Fruit fly (Drosophila melanogaster) whole organism, embryonic: ENCODE results near the gene Rack1.

Experiments
- Bgb ChIP-seq: fragments of 200-800 bp; sonication (Bioruptor generic); IDR thresholded peaks from 2 replicates; pipeline ENCODE4 v1.3.6; 2022; ENCODE audit warnings: missing biosample characterization, missing genetic modification characterization; ENCODE audit not compliant: partially characterized antibody
- CG10267 ChIP-seq: fragments of 200-800 bp; sonication (Bioruptor generic); optimal IDR thresholded peaks from 2 replicates; lab custom pipeline; 2018; ENCODE audit warnings: missing biosample characterization, mild to moderate bottlenecking, missing genetic modification characterization, moderate library complexity
- CG10654 ChIP-seq: fragments of 200-800 bp; sonication (Bioruptor generic); optimal IDR thresholded peaks from 2 replicates; lab custom pipeline; 2016; ENCODE audit warnings: missing biosample characterization, missing genetic modification characterization
- CG10979 ChIP-seq: fragments of 200-800 bp; sonication (Bioruptor generic); optimal IDR thresholded peaks from 2 replicates; lab custom pipeline; 2018; ENCODE audit warnings: missing biosample characterization, mild to moderate bottlenecking, missing genetic modification characterization, moderate library complexity
- CG11093 ChIP-seq: fragments of 200-800 bp; sonication (Bioruptor generic); IDR thresholded peaks from 3 replicates; pipeline ENCODE4 v1.3.6; 2022; ENCODE audit warnings: missing biosample characterization, missing genetic modification characterization
- CG13287 ChIP-seq: fragments of 200-800 bp; sonication (Bioruptor generic); IDR thresholded peaks from 2 replicates; pipeline ENCODE4 v1.3.6; 2022; ENCODE audit warnings: missing biosample characterization, missing genetic modification characterization; ENCODE audit not compliant: partially characterized antibody
- CG14014 ChIP-seq: fragments of 200-800 bp; sonication (Bioruptor generic); IDR thresholded peaks from 2 replicates; pipeline ENCODE4 v1.3.6; 2022; ENCODE audit warnings: missing biosample characterization, missing genetic modification characterization
- CG17829 ChIP-seq: fragments of 200-800 bp; optimal IDR thresholded peaks from 2 replicates; lab custom pipeline; 2019; ENCODE audit warnings: missing biosample characterization, mild to moderate bottlenecking, missing genetic modification characterization, moderate library complexity
- CG18262 ChIP-seq: fragments of 200-800 bp; optimal IDR thresholded peaks from 3 replicates; lab custom pipeline; 2019; ENCODE audit warnings: missing biosample characterization, mild to moderate bottlenecking, missing genetic modification characterization, moderate library complexity
- CG33213 ChIP-seq: fragments of 200-800 bp; sonication (Bioruptor generic); optimal IDR thresholded peaks from 3 replicates; lab custom pipeline; 2016; ENCODE audit warnings: missing biosample characterization, missing genetic modification characterization
- CG33557 ChIP-seq: fragments of 200-800 bp; sonication (Bioruptor generic); optimal IDR thresholded peaks from 2 replicates; lab custom pipeline; 2019; ENCODE audit warnings: missing biosample characterization, mild to moderate bottlenecking, missing genetic modification characterization, moderate library complexity
- CG34422 ChIP-seq: fragments of 200-800 bp; sonication (Bioruptor generic); IDR thresholded peaks from 3 replicates; pipeline ENCODE4 v1.3.6; 2022; ENCODE audit warnings: missing biosample characterization, missing genetic modification characterization
- CG3838 ChIP-seq: fragments of 200-800 bp; sonication (Bioruptor generic); optimal IDR thresholded peaks from 3 replicates; lab custom pipeline; 2016; ENCODE audit warnings: missing biosample characterization, missing genetic modification characterization
- CG3995 ChIP-seq: fragments of 200-800 bp; sonication (Bioruptor generic); optimal IDR thresholded peaks from 3 replicates; lab custom pipeline; 2016; ENCODE audit warnings: missing biosample characterization, missing genetic modification characterization
- CG4730 ChIP-seq: fragments of 200-800 bp; sonication (Bioruptor generic); IDR thresholded peaks from 2 replicates; pipeline ENCODE4 v1.3.6; 2022; ENCODE audit warnings: missing biosample characterization, missing genetic modification characterization
- CG7963 ChIP-seq: fragments of 200-800 bp; sonication (Bioruptor generic); IDR thresholded peaks from 3 replicates; pipeline ENCODE4 v1.3.6; 2022; ENCODE audit warnings: missing biosample characterization, missing genetic modification characterization; ENCODE audit not compliant: partially characterized antibody
- CG7987 ChIP-seq: fragments of 200-800 bp; sonication (Bioruptor generic); optimal IDR thresholded peaks from 2 replicates; lab custom pipeline; 2018; ENCODE audit warnings: missing biosample characterization, mild to moderate bottlenecking, missing genetic modification characterization, moderate library complexity
- CG9932 ChIP-seq: fragments of 200-800 bp; sonication (Bioruptor generic); IDR thresholded peaks from 2 replicates; pipeline ENCODE4 v1.3.6; 2022; ENCODE audit warnings: missing biosample characterization, missing genetic modification characterization
- Deaf1 ChIP-seq: fragments of 200-800 bp; optimal IDR thresholded peaks from 3 replicates; lab custom pipeline; 2019; ENCODE audit warnings: missing biosample characterization, mild to moderate bottlenecking, missing genetic modification characterization, moderate library complexity
- Dip3 ChIP-seq: fragments of 200-800 bp; sonication (Bioruptor generic); optimal IDR thresholded peaks from 3 replicates; lab custom pipeline; 2016; ENCODE audit warnings: missing biosample characterization, missing genetic modification characterization
- Doc3 ChIP-seq: fragments of 200-800 bp; sonication (Bioruptor generic); IDR thresholded peaks from 3 replicates; pipeline ENCODE4 v1.3.6; 2022; ENCODE audit warnings: missing biosample characterization, missing genetic modification characterization; ENCODE audit not compliant: partially characterized antibody
- Eip74EF ChIP-seq, 2 experiments: fragments of 200-800 bp in 1 of 2; fragments of >200 bp in 1 of 2; sonication (Bioruptor generic) in 1 of 2; optimal IDR thresholded peaks; 2 replicates each; lab custom pipeline; 2017 to 2019; ENCODE audit warnings: missing biosample characterization in 2 of 2, missing genetic modification characterization in 2 of 2, mild to moderate bottlenecking in 1 of 2, moderate library complexity in 1 of 2
- Ets65A ChIP-seq: fragments of 200-800 bp; sonication (Bioruptor generic); peaks from one replicate; lab custom pipeline; 2016; ENCODE audit warnings: missing biosample characterization, missing genetic modification characterization
- Gsc ChIP-seq: fragments of 200-800 bp; sonication (Bioruptor generic); IDR thresholded peaks from 2 replicates; pipeline ENCODE4 v1.3.6; 2022; ENCODE audit warnings: missing biosample characterization, missing genetic modification characterization
- H15 ChIP-seq: fragments of 200-800 bp; sonication (Bioruptor generic); IDR thresholded peaks from 3 replicates; pipeline ENCODE4 v1.3.6; 2022; ENCODE audit warnings: missing biosample characterization, missing genetic modification characterization
- Hey ChIP-seq: fragments of 200-800 bp; sonication (Bioruptor generic); optimal IDR thresholded peaks from 3 replicates; lab custom pipeline; 2018; ENCODE audit warnings: missing biosample characterization, mild to moderate bottlenecking, missing genetic modification characterization
- Hmr ChIP-seq: fragments of 200-800 bp; sonication (Bioruptor generic); optimal IDR thresholded peaks from 3 replicates; lab custom pipeline; 2017; ENCODE audit warnings: mild to moderate bottlenecking, missing biosample characterization, missing genetic modification reagents, missing genetic modification characterization
- Kr ChIP-seq: fragments of 200-800 bp; sonication (Bioruptor generic); optimal IDR thresholded peaks from 2 replicates; lab custom pipeline; 2017; ENCODE audit warnings: missing biosample characterization, mild to moderate bottlenecking, missing genetic modification characterization
- MESR4 ChIP-seq: fragments of 200-800 bp; sonication (Bioruptor generic); optimal IDR thresholded peaks from 2 replicates; lab custom pipeline; 2018; ENCODE audit warnings: missing biosample characterization, mild to moderate bottlenecking, missing genetic modification characterization, moderate library complexity
- Neu2 ChIP-seq: fragments of 200-800 bp; sonication (Bioruptor generic); optimal IDR thresholded peaks from 3 replicates; lab custom pipeline; 2016; ENCODE audit warnings: missing biosample characterization, missing genetic modification characterization, borderline replicate concordance
- Ptx1 ChIP-seq: fragments of 200-800 bp; sonication (Bioruptor generic); IDR thresholded peaks from 2 replicates; pipeline ENCODE4 v1.3.6; 2022; ENCODE audit warnings: missing biosample characterization, missing genetic modification characterization
- Stat92E ChIP-seq, 3 experiments: fragments of >200 bp in 2 of 3; fragments of 200-800 bp in 1 of 3; sonication (Bioruptor generic) in 1 of 3; optimal IDR thresholded peaks; 2 replicates each; lab custom pipeline; 2017 to 2019; ENCODE audit warnings: missing biosample characterization in 3 of 3, missing genetic modification characterization in 3 of 3, mild to moderate bottlenecking in 1 of 3, moderate library complexity in 1 of 3
- amos ChIP-seq: fragments of 200-800 bp; sonication (Bioruptor generic); IDR thresholded peaks from 2 replicates; pipeline ENCODE4 v1.3.6; 2022; ENCODE audit warnings: missing biosample characterization, missing genetic modification characterization; ENCODE audit not compliant: partially characterized antibody
- danr ChIP-seq: fragments of 200-800 bp; sonication (Bioruptor generic); IDR thresholded peaks from 2 replicates; pipeline ENCODE4 v1.3.6; 2022; ENCODE audit warnings: missing biosample characterization, missing genetic modification characterization
- gcm2 ChIP-seq: fragments of 200-800 bp; sonication (Bioruptor generic); optimal IDR thresholded peaks from 2 replicates; lab custom pipeline; 2016; ENCODE audit warnings: missing biosample characterization, missing genetic modification characterization
- gro ChIP-seq: fragments of 200-800 bp; sonication (Bioruptor generic); optimal IDR thresholded peaks from 2 replicates; lab custom pipeline; 2016; ENCODE audit warnings: missing biosample characterization, missing genetic modification characterization
- gsb ChIP-seq: fragments of 200-800 bp; sonication (Bioruptor generic); IDR thresholded peaks from 2 replicates; pipeline ENCODE4 v1.3.6; 2022; ENCODE audit warnings: missing biosample characterization, missing genetic modification characterization
- hbn ChIP-seq: fragments of 200-800 bp; sonication (Bioruptor generic); IDR thresholded peaks from 2 replicates; pipeline ENCODE4 v1.3.6; 2022; ENCODE audit warnings: missing biosample characterization, missing genetic modification characterization; ENCODE audit not compliant: partially characterized antibody
- her ChIP-seq: fragments of 200-800 bp; sonication (Bioruptor generic); optimal IDR thresholded peaks from 2 replicates; lab custom pipeline; 2016; ENCODE audit warnings: missing biosample characterization, missing genetic modification characterization
- klu ChIP-seq: fragments of 200-800 bp; sonication (Bioruptor generic); IDR thresholded peaks from 2 replicates; pipeline ENCODE4 v1.3.6; 2022; ENCODE audit warnings: missing biosample characterization, missing genetic modification characterization
- lilli ChIP-seq: fragments of 200-800 bp; sonication (Bioruptor generic); optimal IDR thresholded peaks from 3 replicates; lab custom pipeline; 2016; ENCODE audit warnings: missing biosample characterization, missing genetic modification characterization
- lov ChIP-seq, 2 experiments: fragments of 200-800 bp in 1 of 2; fragments of >200 bp in 1 of 2; sonication (Bioruptor generic) in 1 of 2; IDR thresholded peaks in 1 of 2; optimal IDR thresholded peaks in 1 of 2; 2 replicates in 1 of 2; 3 replicates in 1 of 2; pipeline versions ENCODE4 v1.3.6 to Lab custom; 2017 to 2022; ENCODE audit warnings: missing biosample characterization in 1 of 2, missing genetic modification characterization in 1 of 2
- odd ChIP-seq: fragments of 200-800 bp; sonication (Bioruptor generic); optimal IDR thresholded peaks from 2 replicates; lab custom pipeline; 2017; ENCODE audit warnings: missing biosample characterization, mild to moderate bottlenecking, missing genetic modification characterization
- p53 ChIP-seq: fragments of 200-800 bp; sonication (Bioruptor generic); optimal IDR thresholded peaks from 2 replicates; lab custom pipeline; 2016; ENCODE audit warnings: missing biosample characterization, missing genetic modification characterization
- phol ChIP-seq: fragments of 200-800 bp; sonication (Bioruptor generic); optimal IDR thresholded peaks from 3 replicates; lab custom pipeline; 2018; ENCODE audit warnings: missing biosample characterization, mild to moderate bottlenecking, missing genetic modification characterization, moderate library complexity
- row ChIP-seq: fragments of 200-800 bp; sonication (Bioruptor generic); IDR thresholded peaks from 3 replicates; pipeline ENCODE4 v1.3.6; 2022; ENCODE audit warnings: missing biosample characterization, missing genetic modification characterization
- so ChIP-seq: fragments of 200-800 bp; sonication (Bioruptor generic); IDR thresholded peaks from 3 replicates; pipeline ENCODE4 v1.3.6; 2022; ENCODE audit warnings: missing biosample characterization, missing genetic modification characterization
- tup ChIP-seq: fragments of 200-800 bp; sonication (Bioruptor generic); optimal IDR thresholded peaks from 2 replicates; lab custom pipeline; 2016; ENCODE audit warnings: missing biosample characterization, mild to moderate bottlenecking, missing genetic modification characterization, moderate library complexity
- zen2 ChIP-seq: fragments of 200-800 bp; sonication (Bioruptor generic); IDR thresholded peaks from 3 replicates; pipeline ENCODE4 v1.3.6; 2022; ENCODE audit warnings: missing biosample characterization, missing genetic modification characterization; ENCODE audit not compliant: partially characterized antibody

Gene Rack1

dm6 chr2L:7810519-7810918 lies 16.6 kb downstream of the Rack1 start, which contains the start of gene Cdc14 (continued):
- TF ChIP-seq Hey (tag; lab: Kevin White, UChicago), result no peak
- peak; percentile 31; the same call in 1 of the 3 replicates for TF ChIP-seq Doc3 (GFP tag; lab: Robert Waterston, UW)
- peak; percentile 67 for TF ChIP-seq CG13287 (GFP tag; lab: Robert Waterston, UW)
- TF ChIP-seq Neu2 (GFP tag; lab: Kevin White, UChicago), result no peak
- TF ChIP-seq CG10979 (tag; lab: Kevin White, UChicago), result no peak
- TF ChIP-seq p53 (GFP tag; lab: Kevin White, UChicago), result no peak
- TF ChIP-seq Ets65A (GFP tag; lab: Kevin White, UChicago), result no peak
- peak; percentile 47; the same call in 1 of the 3 replicates for TF ChIP-seq CG34422 (GFP tag; lab: Robert Waterston, UW)
- no peak for TF ChIP-seq CG11093 (GFP tag; lab: Robert Waterston, UW)
- TF ChIP-seq so (GFP tag; lab: Robert Waterston, UW), result peak; percentile 59; the same call in 2 of the 3 replicates
- TF ChIP-seq tup (GFP tag; lab: Kevin White, UChicago), result no peak
- no peak for TF ChIP-seq Kr (GFP tag; lab: Kevin White, UChicago)
- no peak for TF ChIP-seq odd (GFP tag; lab: Kevin White, UChicago)
- peak; percentile 46 for TF ChIP-seq CG7987 (GFP tag; lab: Kevin White, UChicago)
- TF ChIP-seq her (GFP tag; lab: Kevin White, UChicago), result no peak
- TF ChIP-seq CG3995 (GFP tag; lab: Kevin White, UChicago), result peak; percentile 19
- TF ChIP-seq CG9932, result peak; percentile 35; the same call in 1 of the 2 replicates
- TF ChIP-seq CG10654 (GFP tag; lab: Kevin White, UChicago), result no peak
- TF ChIP-seq amos (GFP tag; lab: Robert Waterston, UW), result peak; percentile 74; the same call in 1 of the 2 replicates
- TF ChIP-seq Deaf1, result peak; percentile 19
- TF ChIP-seq CG3838 (GFP tag; lab: Kevin White, UChicago), result no peak
- TF ChIP-seq Eip74EF (GFP tag; optimal IDR thresholded peaks at IDR 0.05; lab: Kevin White, UChicago), result peak in 1 of 2 experiments; percentile 10
- peak; percentile 53; the same call in 1 of the 3 replicates for TF ChIP-seq zen2 (GFP tag; lab: Robert Waterston, UW)
- TF ChIP-seq Gsc, result no peak
- peak; percentile 66 for TF ChIP-seq hbn (GFP tag; lab: Robert Waterston, UW)
- TF ChIP-seq H15 (GFP tag; lab: Robert Waterston, UW), result no peak
- peak; percentile 55; the same call in 1 of the 2 replicates for TF ChIP-seq Bgb (GFP tag; lab: Robert Waterston, UW)
- no peak for TF ChIP-seq CG14014 (GFP tag; lab: Robert Waterston, UW)
- TF ChIP-seq lov (optimal IDR thresholded peaks at IDR 0.05; lab: Kevin White, UChicago), result no peak
- no peak for TF ChIP-seq lov (GFP tag; IDR thresholded peaks at IDR 0.05; lab: Robert Waterston, UW)
- TF ChIP-seq row, result 0 out of 3 replicates have a peak, but pooled peaks have one; percentile 30
- TF ChIP-seq lilli (GFP tag; lab: Kevin White, UChicago), result no peak
- no peak for TF ChIP-seq CG10267 (tag; lab: Kevin White, UChicago)
- TF ChIP-seq CG18262 (tag; lab: Kevin White, UChicago), result no peak
- TF ChIP-seq Dip3 (GFP tag; lab: Kevin White, UChicago), result no peak
- no peak for TF ChIP-seq gcm2 (GFP tag; lab: Kevin White, UChicago)
- no peak for TF ChIP-seq CG17829 (tag; lab: Kevin White, UChicago)
- no peak for TF ChIP-seq CG33213 (GFP tag; lab: Kevin White, UChicago)
- TF ChIP-seq Stat92E (GFP tag; optimal IDR thresholded peaks at IDR 0.05; lab: Kevin White, UChicago), result no peak
- TF ChIP-seq phol (tag; lab: Kevin White, UChicago), result no peak
- no peak for TF ChIP-seq Hmr (GFP tag; lab: Kevin White, UChicago)
- TF ChIP-seq gsb, result no peak
- TF ChIP-seq CG4730 (GFP tag; lab: Robert Waterston, UW), result no peak
- TF ChIP-seq MESR4, result peak; percentile 49
- TF ChIP-seq CG33557 (GFP tag; lab: Kevin White, UChicago), result no peak
- no peak for TF ChIP-seq danr (GFP tag; lab: Robert Waterston, UW)
- no peak for TF ChIP-seq klu (GFP tag; lab: Robert Waterston, UW)
- peak; percentile 23 for TF ChIP-seq gro (GFP tag; lab: Kevin White, UChicago)
- TF ChIP-seq CG7963 (GFP tag; lab: Robert Waterston, UW), result peak; percentile 42; the same call in 2 of the 3 replicates
- TF ChIP-seq Ptx1 (GFP tag; lab: Robert Waterston, UW), result no peak
